Fruit fly (Drosophila melanogaster): ENCODE measurements around the gene CG6565.

Gene CG6565

dm6 chr2L:13394903-13395302 lies 21.1 kb downstream of the CG6565 start, which contains the start of gene RpL24 (continued):
- TF ChIP-seq dsx (GFP tag; optimal IDR thresholded peaks at IDR 0.05; ENCODE audit: poor library complexity, severe bottlenecking) (no peak), CG15336 (GFP tag; IDR thresholded peaks at IDR 0.05) (no peak), CG11902 (GFP tag; optimal IDR thresholded peaks at IDR 0.05) (peak; percentile 36), Eip93F (GFP tag; optimal IDR thresholded peaks at IDR 0.05) (peak; percentile 23), eg (GFP tag; IDR thresholded peaks at IDR 0.05) (peak; percentile 92), CG16779 (tag; optimal IDR thresholded peaks at IDR 0.05) (peak; percentile 82), CG10631 (GFP tag; optimal IDR thresholded peaks at IDR 0.05) (no peak), CG32006 (GFP tag; optimal IDR thresholded peaks at IDR 0.05) (peak; percentile 41), CG6792 (GFP tag; optimal IDR thresholded peaks at IDR 0.05) (peak; percentile 78), Hr4 (GFP tag; optimal IDR thresholded peaks at IDR 0.05) (no peak), CG7368 (GFP tag; optimal IDR thresholded peaks at IDR 0.05) (peak; percentile 91), cyc (GFP tag; optimal IDR thresholded peaks at IDR 0.05) (peak; percentile 84), CG31627 (GFP tag; optimal IDR thresholded peaks at IDR 0.05) (peak; percentile 79), Sox15 (GFP tag; optimal IDR thresholded peaks at IDR 0.05) (peak; percentile 1)

- TF ChIP-seq CG3032 (tag; optimal IDR thresholded peaks at IDR 0.05), result no peak
- no peak for TF ChIP-seq Ets96B (tag; optimal IDR thresholded peaks at IDR 0.05)
- no peak for TF ChIP-seq Smox (GFP tag; optimal IDR thresholded peaks at IDR 0.05)
- no peak for TF ChIP-seq CG1621 (tag; optimal IDR thresholded peaks at IDR 0.05)
- TF ChIP-seq fkh (GFP tag; optimal IDR thresholded peaks at IDR 0.05), result no peak
- TF ChIP-seq Met (GFP tag; optimal IDR thresholded peaks at IDR 0.05), result no peak
- no peak for TF ChIP-seq spab (GFP tag; optimal IDR thresholded peaks at IDR 0.05)
- no peak for TF ChIP-seq eg (GFP tag; IDR thresholded peaks at IDR 0.05)
- no peak for TF ChIP-seq OdsH (GFP tag; optimal IDR thresholded peaks at IDR 0.05)
- no peak for TF ChIP-seq CG10669 (GFP tag; optimal IDR thresholded peaks at IDR 0.05)
- no peak for TF ChIP-seq CG32006 (GFP tag; optimal IDR thresholded peaks at IDR 0.05)
- TF ChIP-seq fd59A (GFP tag; optimal IDR thresholded peaks at IDR 0.05), result no peak
- no peak for TF ChIP-seq dsx (GFP tag; optimal IDR thresholded peaks at IDR 0.05; ENCODE audit: poor library complexity, severe bottlenecking)
- no peak for TF ChIP-seq Sox15 (GFP tag; optimal IDR thresholded peaks at IDR 0.05)
- no peak for TF ChIP-seq acj6 (GFP tag; optimal IDR thresholded peaks at IDR 0.05)
- TF ChIP-seq Ets21C (GFP tag; optimal IDR thresholded peaks at IDR 0.05), result no peak
- no peak for TF ChIP-seq achi (GFP tag; optimal IDR thresholded peaks at IDR 0.05)
These were observed 22.3 kb downstream of the CG6565 start, which contains the start of gene CG16957 for dm6 chr2L:13396084-13396483. CG16957 (minus strand) TSS chr2L:13396184.

dm6 chr2L:13397393-13397792 lies 23.6 kb downstream of the CG6565 start:
- TF ChIP-seq lz (GFP tag; optimal IDR thresholded peaks at IDR 0.05) (no peak), Eip78C (GFP tag) (no peak), acj6 (GFP tag; optimal IDR thresholded peaks at IDR 0.05) (no peak), spab (GFP tag; optimal IDR thresholded peaks at IDR 0.05) (no peak), CG8632 (GFP tag; optimal IDR thresholded peaks at IDR 0.05) (no peak), esn (GFP tag; optimal IDR thresholded peaks at IDR 0.05) (no peak), Lpt (GFP tag; optimal IDR thresholded peaks at IDR 0.05) (no peak), CG9139 (GFP tag; optimal IDR thresholded peaks at IDR 0.05) (no peak)

- no peak for TF ChIP-seq salr (GFP tag; optimal IDR thresholded peaks at IDR 0.05)
- TF ChIP-seq Sox102F (GFP tag; optimal IDR thresholded peaks at IDR 0.05), result peak; percentile 12
- no peak for TF ChIP-seq Lpt (GFP tag; optimal IDR thresholded peaks at IDR 0.05)
- peak; percentile 25 for TF ChIP-seq lz (GFP tag; optimal IDR thresholded peaks at IDR 0.05)
- TF ChIP-seq cyc (GFP tag; optimal IDR thresholded peaks at IDR 0.05), result peak; percentile 2
- peak; percentile 27 for TF ChIP-seq topi (GFP tag; optimal IDR thresholded peaks at IDR 0.05)
- peak; percentile 3 for TF ChIP-seq CG8632 (GFP tag; optimal IDR thresholded peaks at IDR 0.05)
- TF ChIP-seq dsx (GFP tag; optimal IDR thresholded peaks at IDR 0.05; ENCODE audit: poor library complexity, severe bottlenecking), result no peak
- peak; percentile 26 for TF ChIP-seq CG3919 (GFP tag; optimal IDR thresholded peaks at IDR 0.05)
- peak; percentile 33 for TF ChIP-seq Met (GFP tag; optimal IDR thresholded peaks at IDR 0.05)
- peak; percentile 27 for TF ChIP-seq esn (GFP tag; optimal IDR thresholded peaks at IDR 0.05)
- TF ChIP-seq CG8319 (GFP tag; optimal IDR thresholded peaks at IDR 0.05), result no peak
- TF ChIP-seq OdsH (GFP tag; optimal IDR thresholded peaks at IDR 0.05), result peak; percentile 19
- peak; percentile 10 for TF ChIP-seq CG10669 (GFP tag; optimal IDR thresholded peaks at IDR 0.05)
- no peak for TF ChIP-seq CG11762 (GFP tag; optimal IDR thresholded peaks at IDR 0.05; ENCODE audit: insufficient read depth)
- TF ChIP-seq CG34406 (GFP tag; optimal IDR thresholded peaks at IDR 0.05), result peak; percentile 25
- TF ChIP-seq Eip78C (GFP tag), result peak; percentile 83
- peak; percentile 12 for TF ChIP-seq CG3032 (tag; optimal IDR thresholded peaks at IDR 0.05)
- peak in 1 of 2 experiments; percentile 40 for TF ChIP-seq ss (GFP tag; optimal IDR thresholded peaks at IDR 0.05)
These were observed 24.9 kb downstream of the CG6565 start, which contains the start of the genes CG10859 and CG7110 for dm6 chr2L:13398614-13399161. CG10859 (minus strand) TSS chr2L:13398664. CG7110 (plus strand) TSS chr2L:13398991.
